Worm (Caenorhabditis elegans) whole organism, young adult: Measurements from ENCODE around the gene W03F9.2.

Source experiments
- Y67H2A.10 ChIP-seq: fragments of 200-800 bp; sonication (Bioruptor generic); conservative IDR thresholded peaks from 2 replicates; pipeline ENCODE4 v1.3.6; 2022; ENCODE audit warnings: missing genetic modification reagents, missing genetic modification characterization, missing compliant biosample characterization
- attf-3 ChIP-seq: fragments of 200-800 bp; sonication (Bioruptor generic); conservative IDR thresholded peaks from 2 replicates; pipeline ENCODE4 v1.3.6; 2022; ENCODE audit warnings: missing genetic modification reagents, missing genetic modification characterization, missing compliant biosample characterization
- pbrm-1 ChIP-seq: fragments of 200-800 bp; sonication (Bioruptor generic); IDR thresholded peaks from 2 replicates; pipeline ENCODE4 v1.3.6; 2022; ENCODE audit warnings: missing genetic modification reagents, missing genetic modification characterization, missing compliant biosample characterization

ce11 chrV:123513-123912 lies 4.3 kb downstream of the W03F9.2 start:
- TF ChIP-seq pbrm-1 (no peak), Y67H2A.10 (GFP tag; lab: Robert Waterston, UW) (no peak), attf-3 (GFP tag; lab: Robert Waterston, UW) (no peak)
